Worm (Caenorhabditis elegans): ENCODE measurements around the gene M79.2.

- TF ChIP-seq ZK546.5 (tag; optimal IDR thresholded peaks at IDR 0.05) (no peak), sea-2 (GFP tag; optimal IDR thresholded peaks at IDR 0.05) (no peak)
Observed at ce11 chrX:10590772-10591171, 37.8 kb downstream of the M79.2 start.

Measured in whole organism, L3 larva.